Fruit fly (Drosophila melanogaster) whole organism, embryonic: Measurements from ENCODE around the gene Sil1.

Experiments used
- B-H1 ChIP-seq: fragments of 200-800 bp; sonication (Bioruptor generic); IDR thresholded peaks from 3 replicates; pipeline ENCODE4 v1.3.6; 2022; ENCODE audit warnings: missing biosample characterization, missing genetic modification characterization
- CG10147 ChIP-seq: fragments of 200-800 bp; sonication (Bioruptor generic); optimal IDR thresholded peaks from 2 replicates; lab custom pipeline; 2019; ENCODE audit warnings: missing biosample characterization, mild to moderate bottlenecking, missing genetic modification characterization, moderate library complexity
- CG11695 ChIP-seq: fragments of 200-800 bp; sonication (Bioruptor generic); IDR thresholded peaks from 3 replicates; pipeline ENCODE4 v1.3.6; 2022; ENCODE audit warnings: missing biosample characterization, missing genetic modification characterization
- CG12155 ChIP-seq: fragments of 200-800 bp; sonication (Bioruptor generic); optimal IDR thresholded peaks from 3 replicates; lab custom pipeline; 2016; ENCODE audit warnings: missing biosample characterization, missing genetic modification characterization
- CG13894 ChIP-seq: fragments of 200-800 bp; sonication (Bioruptor generic); optimal IDR thresholded peaks from 3 replicates; lab custom pipeline; 2018; ENCODE audit warnings: missing biosample characterization, mild to moderate bottlenecking, missing genetic modification characterization, moderate library complexity
- CG14667 ChIP-seq: fragments of 200-800 bp; sonication (Bioruptor generic); IDR thresholded peaks from 2 replicates; pipeline ENCODE4 v1.3.6; 2022; ENCODE audit warnings: missing biosample characterization, missing genetic modification characterization
- CG14965 ChIP-seq: fragments of 200-800 bp; sonication (Bioruptor generic); optimal IDR thresholded peaks from 2 replicates; lab custom pipeline; 2016; ENCODE audit warnings: missing biosample characterization, missing genetic modification characterization, borderline replicate concordance
- CG15011 ChIP-seq: fragments of 200-800 bp; sonication (Bioruptor generic); optimal IDR thresholded peaks from 3 replicates; lab custom pipeline; 2018; ENCODE audit warnings: missing biosample characterization, mild to moderate bottlenecking, missing genetic modification characterization
- CG17912 ChIP-seq: fragments of 200-800 bp; sonication (Bioruptor generic); optimal IDR thresholded peaks from 2 replicates; lab custom pipeline; 2018; ENCODE audit warnings: missing biosample characterization, mild to moderate bottlenecking, missing genetic modification characterization
- CG31365 ChIP-seq: fragments of 200-800 bp; sonication (Bioruptor generic); optimal IDR thresholded peaks from 2 replicates; lab custom pipeline; 2018; ENCODE audit warnings: missing biosample characterization, mild to moderate bottlenecking, missing genetic modification characterization
- CG4707 ChIP-seq: fragments of 200-800 bp; sonication (Bioruptor generic); optimal IDR thresholded peaks from 2 replicates; lab custom pipeline; 2018; ENCODE audit warnings: missing biosample characterization, mild to moderate bottlenecking, missing genetic modification characterization, moderate library complexity
- CG4820 ChIP-seq: fragments of 200-800 bp; sonication (Bioruptor generic); optimal IDR thresholded peaks from 3 replicates; lab custom pipeline; 2016; ENCODE audit warnings: missing biosample characterization, missing genetic modification characterization
- CG5180 ChIP-seq: fragments of 200-800 bp; sonication (Bioruptor generic); optimal IDR thresholded peaks from 3 replicates; lab custom pipeline; 2017; ENCODE audit warnings: missing biosample characterization, missing genetic modification characterization, mild to moderate bottlenecking, moderate library complexity, missing genetic modification reagents
- CG6765 ChIP-seq: fragments of 200-800 bp; sonication (Bioruptor generic); optimal IDR thresholded peaks from 3 replicates; lab custom pipeline; 2017; ENCODE audit warnings: missing biosample characterization, mild to moderate bottlenecking, missing genetic modification characterization
- CG6791 ChIP-seq: fragments of 200-800 bp; sonication (Bioruptor generic); IDR thresholded peaks from 3 replicates; pipeline ENCODE4 v1.3.6; 2022; ENCODE audit warnings: missing biosample characterization, missing genetic modification characterization; ENCODE audit not compliant: partially characterized antibody
- CG7786 ChIP-seq: fragments of 200-800 bp; sonication (Bioruptor generic); optimal IDR thresholded peaks from 2 replicates; lab custom pipeline; 2016; ENCODE audit warnings: missing biosample characterization, missing genetic modification characterization
- CG8290 ChIP-seq, 3 experiments: fragments of 200-800 bp; sonication (Bioruptor generic); optimal IDR thresholded peaks; 2 replicates each; lab custom pipeline; 2016 to 2019; ENCODE audit warnings: missing biosample characterization in 3 of 3, missing genetic modification characterization in 3 of 3, mild to moderate bottlenecking in 2 of 3, moderate library complexity in 1 of 3
- CG8359 ChIP-seq: fragments of 200-800 bp; sonication (Bioruptor generic); optimal IDR thresholded peaks from 2 replicates; lab custom pipeline; 2017; ENCODE audit warnings: missing biosample characterization, mild to moderate bottlenecking, missing genetic modification characterization, borderline replicate concordance
- D19B ChIP-seq: fragments of 200-800 bp; sonication (Bioruptor generic); optimal IDR thresholded peaks from 2 replicates; lab custom pipeline; 2017; ENCODE audit warnings: missing biosample characterization, mild to moderate bottlenecking, missing genetic modification characterization
- Dip2 ChIP-seq: fragments of 200-800 bp; sonication (Bioruptor generic); IDR thresholded peaks from 2 replicates; pipeline ENCODE4 v1.3.6; 2022; ENCODE audit warnings: missing biosample characterization, missing genetic modification characterization
- Dll ChIP-seq: fragments of 200-800 bp; sonication (Bioruptor generic); IDR thresholded peaks from 4 replicates; pipeline ENCODE4 v1.3.6; 2022; ENCODE audit warnings: missing biosample characterization, missing genetic modification characterization; ENCODE audit not compliant: partially characterized antibody
- Drgx ChIP-seq: fragments of 200-800 bp; sonication (Bioruptor generic); IDR thresholded peaks from 2 replicates; pipeline ENCODE4 v1.3.6; 2022; ENCODE audit warnings: missing biosample characterization, missing genetic modification characterization
- Fer2 ChIP-seq: fragments of 200-800 bp; sonication (Bioruptor generic); optimal IDR thresholded peaks from 2 replicates; lab custom pipeline; 2018; ENCODE audit warnings: missing biosample characterization, mild to moderate bottlenecking, missing genetic modification characterization, moderate library complexity
- Kr ChIP-seq: fragments of 200-800 bp; sonication (Bioruptor generic); optimal IDR thresholded peaks from 2 replicates; lab custom pipeline; 2017; ENCODE audit warnings: missing biosample characterization, mild to moderate bottlenecking, missing genetic modification characterization
- Mad ChIP-seq: fragments of 200-800 bp; sonication (Bioruptor generic); optimal IDR thresholded peaks from 2 replicates; lab custom pipeline; 2016; ENCODE audit warnings: missing biosample characterization, missing genetic modification characterization
- Med ChIP-seq: fragments of 200-800 bp; sonication (Bioruptor generic); peaks from one replicate; lab custom pipeline; 2016; ENCODE audit warnings: missing biosample characterization, missing genetic modification characterization, mild to moderate bottlenecking, inconsistent platforms, moderate library complexity
- Meics ChIP-seq: fragments of 200-800 bp; sonication (Bioruptor generic); optimal IDR thresholded peaks from 2 replicates; lab custom pipeline; 2017; ENCODE audit warnings: missing biosample characterization, mild to moderate bottlenecking, missing genetic modification characterization
- NfI ChIP-seq: fragments of 200-800 bp; sonication (Bioruptor generic); optimal IDR thresholded peaks from 3 replicates; lab custom pipeline; 2018; ENCODE audit warnings: missing biosample characterization, mild to moderate bottlenecking, missing genetic modification characterization, moderate library complexity
- Pdp1 ChIP-seq, 2 experiments: fragments of 200-800 bp; sonication (Bioruptor generic); optimal IDR thresholded peaks; 3 replicates each; lab custom pipeline; 2016; ENCODE audit warnings: missing biosample characterization in 2 of 2, missing genetic modification characterization in 2 of 2, mild to moderate bottlenecking in 1 of 2, moderate library complexity in 1 of 2
- Tbp ChIP-seq: fragments of >200 bp; optimal IDR thresholded peaks from 2 replicates; lab custom pipeline; 2018; ENCODE audit warnings: missing biosample characterization, missing genetic modification characterization
- ara ChIP-seq: fragments of 200-800 bp; sonication (Bioruptor generic); IDR thresholded peaks from 2 replicates; pipeline ENCODE4 v1.3.6; 2022; ENCODE audit warnings: missing biosample characterization, missing genetic modification characterization
- ash1 ChIP-seq: fragments of 200-800 bp; sonication (Bioruptor generic); optimal IDR thresholded peaks from 2 replicates; lab custom pipeline; 2018; ENCODE audit warnings: missing biosample characterization, mild to moderate bottlenecking, missing genetic modification characterization
- cad ChIP-seq: fragments of >200 bp; optimal IDR thresholded peaks from 2 replicates; lab custom pipeline; 2017; ENCODE audit warnings: missing biosample characterization, missing genetic modification characterization
- chm ChIP-seq: fragments of 200-800 bp; sonication (Bioruptor generic); IDR thresholded peaks from 2 replicates; pipeline ENCODE4 v1.3.6; 2022; ENCODE audit warnings: missing biosample characterization, missing genetic modification characterization
- chn ChIP-seq: fragments of 200-800 bp; sonication (Bioruptor generic); optimal IDR thresholded peaks from 2 replicates; lab custom pipeline; 2016; ENCODE audit warnings: missing biosample characterization, missing genetic modification characterization
- cwo ChIP-seq: fragments of 200-800 bp; sonication (Bioruptor generic); optimal IDR thresholded peaks from 3 replicates; lab custom pipeline; 2017; ENCODE audit warnings: missing biosample characterization, missing genetic modification characterization, mild to moderate bottlenecking, moderate library complexity, missing genetic modification reagents
- da ChIP-seq: fragments of 200-800 bp; sonication (Bioruptor generic); optimal IDR thresholded peaks from 2 replicates; lab custom pipeline; 2016; ENCODE audit warnings: missing biosample characterization, missing genetic modification characterization
- danr ChIP-seq: fragments of 200-800 bp; sonication (Bioruptor generic); IDR thresholded peaks from 2 replicates; pipeline ENCODE4 v1.3.6; 2022; ENCODE audit warnings: missing biosample characterization, missing genetic modification characterization
- en ChIP-seq: fragments of 200-800 bp; sonication (Bioruptor generic); optimal IDR thresholded peaks from 2 replicates; lab custom pipeline; 2016; ENCODE audit warnings: missing biosample characterization, missing genetic modification characterization
- fd64A ChIP-seq: fragments of 200-800 bp; sonication (Bioruptor generic); optimal IDR thresholded peaks from 3 replicates; lab custom pipeline; 2018; ENCODE audit warnings: missing biosample characterization, mild to moderate bottlenecking, missing genetic modification characterization
- jigr1 ChIP-seq: fragments of 200-800 bp; sonication (Bioruptor generic); IDR thresholded peaks from 3 replicates; pipeline ENCODE4 v1.3.6; 2022; ENCODE audit warnings: missing biosample characterization, missing genetic modification characterization
- knrl ChIP-seq: fragments of 200-800 bp; sonication (Bioruptor generic); IDR thresholded peaks from 3 replicates; pipeline ENCODE4 v1.3.6; 2022; ENCODE audit warnings: missing biosample characterization, missing genetic modification characterization; ENCODE audit not compliant: partially characterized antibody
- lab ChIP-seq: fragments of 200-800 bp; sonication (Bioruptor generic); optimal IDR thresholded peaks from 3 replicates; lab custom pipeline; 2017; ENCODE audit warnings: missing biosample characterization, missing genetic modification characterization, mild to moderate bottlenecking, moderate library complexity, missing genetic modification reagents
- odd ChIP-seq: fragments of 200-800 bp; sonication (Bioruptor generic); optimal IDR thresholded peaks from 2 replicates; lab custom pipeline; 2017; ENCODE audit warnings: missing biosample characterization, mild to moderate bottlenecking, missing genetic modification characterization
- org-1 ChIP-seq: fragments of 200-800 bp; sonication (Bioruptor generic); optimal IDR thresholded peaks from 2 replicates; lab custom pipeline; 2017; ENCODE audit warnings: missing biosample characterization, missing genetic modification characterization
- otp ChIP-seq: fragments of 200-800 bp; sonication (Bioruptor generic); IDR thresholded peaks from 3 replicates; pipeline ENCODE4, ENCODE4 v1.3.6; 2022; ENCODE audit warnings: missing biosample characterization, missing genetic modification characterization
- pzg ChIP-seq: fragments of 200-800 bp; sonication (Bioruptor generic); optimal IDR thresholded peaks from 3 replicates; lab custom pipeline; 2018; ENCODE audit warnings: missing biosample characterization, mild to moderate bottlenecking, missing genetic modification characterization, moderate library complexity
- schlank ChIP-seq: fragments of 200-800 bp; sonication (Bioruptor generic); optimal IDR thresholded peaks from 2 replicates; lab custom pipeline; 2018; ENCODE audit warnings: missing biosample characterization, mild to moderate bottlenecking, missing genetic modification characterization
- sisA ChIP-seq: fragments of 200-800 bp; sonication (Bioruptor generic); IDR thresholded peaks from 2 replicates; pipeline ENCODE4 v1.3.6; 2022; ENCODE audit warnings: missing biosample characterization, missing genetic modification characterization
- toy ChIP-seq: fragments of 200-800 bp; sonication (Bioruptor generic); IDR thresholded peaks from 2 replicates; pipeline ENCODE4 v1.3.6; 2022; ENCODE audit warnings: missing biosample characterization, missing genetic modification characterization

Gene Sil1

DNA sequence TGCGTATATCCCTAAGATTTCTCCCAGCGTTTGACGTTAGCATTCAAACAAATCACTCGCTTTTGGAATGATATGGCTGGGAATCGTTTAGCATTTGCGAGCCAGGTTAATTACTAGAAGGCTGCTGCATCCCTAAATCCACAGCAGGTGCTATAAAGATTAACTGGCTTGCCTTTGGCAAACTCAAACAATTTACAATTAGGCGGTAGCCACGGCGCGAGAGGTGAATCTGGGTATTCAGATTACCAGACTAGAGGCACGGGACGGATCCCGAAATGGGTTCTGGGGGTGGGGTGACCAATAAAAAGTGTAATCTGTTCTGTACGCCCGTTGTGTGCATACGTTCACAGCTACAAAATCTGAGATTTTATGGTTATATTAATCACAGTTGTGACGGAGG lies 45.8 kb upstream of the Sil1 start, which contains the start of gene CG11892 (continued):
- TF ChIP-seq org-1: peak; percentile 21
- TF ChIP-seq danr (GFP tag; lab: Robert Waterston, UW): no peak
- peak; percentile 39 for TF ChIP-seq CG4707 (GFP tag; lab: Kevin White, UChicago)
- TF ChIP-seq knrl (GFP tag; lab: Robert Waterston, UW): no peak
- peak; percentile 33 for TF ChIP-seq CG5180 (GFP tag; lab: Kevin White, UChicago)
- no peak for TF ChIP-seq Med (GFP tag; lab: Kevin White, UChicago)
- TF ChIP-seq otp (GFP tag; lab: Robert Waterston, UW): peak; percentile 45; the same call in 1 of the 3 replicates
- peak; percentile 83 for TF ChIP-seq lab (GFP tag; lab: Kevin White, UChicago)
- TF ChIP-seq CG4820 (GFP tag; lab: Kevin White, UChicago): no peak
- TF ChIP-seq CG6791 (GFP tag; lab: Robert Waterston, UW): no peak
- TF ChIP-seq CG10147: peak; percentile 27
- TF ChIP-seq ara (GFP tag; lab: Robert Waterston, UW): 0 out of 2 replicates have a peak, but pooled peaks have one; percentile 43
- peak; percentile 6 for TF ChIP-seq CG8359 (GFP tag; lab: Kevin White, UChicago)
- TF ChIP-seq CG11695 (GFP tag; lab: Robert Waterston, UW): 0 out of 3 replicates have a peak, but pooled peaks have one; percentile 20
- no peak for TF ChIP-seq Kr
- TF ChIP-seq CG14965: no peak
- no peak for TF ChIP-seq chm (GFP tag; lab: Robert Waterston, UW)
- TF ChIP-seq Mad (GFP tag; lab: Kevin White, UChicago): no peak
- TF ChIP-seq Drgx: no peak
- no peak for TF ChIP-seq D19B
- no peak for TF ChIP-seq Dip2
- peak; percentile 79 for TF ChIP-seq schlank (tag; lab: Kevin White, UChicago)
- no peak for TF ChIP-seq pzg (GFP tag; lab: Kevin White, UChicago)
- no peak for TF ChIP-seq Fer2 (tag; lab: Kevin White, UChicago)
- TF ChIP-seq da (GFP tag; lab: Kevin White, UChicago): no peak
- TF ChIP-seq CG15011 (GFP tag; lab: Kevin White, UChicago): peak; percentile 31
- no peak for TF ChIP-seq CG7786
- TF ChIP-seq CG13894 (tag; lab: Kevin White, UChicago): peak; percentile 68
- TF ChIP-seq toy: no peak
- TF ChIP-seq fd64A: peak; percentile 19
- peak; percentile 30 for TF ChIP-seq CG6765 (GFP tag; lab: Kevin White, UChicago)
- TF ChIP-seq CG31365 (tag; lab: Kevin White, UChicago): no peak
- TF ChIP-seq Pdp1 (GFP tag; optimal IDR thresholded peaks at IDR 0.05; lab: Kevin White, UChicago): no peak
- no peak for TF ChIP-seq jigr1 (GFP tag; lab: Robert Waterston, UW)
- TF ChIP-seq cwo (GFP tag; lab: Kevin White, UChicago): peak; percentile 54
- peak; percentile 66 for TF ChIP-seq odd (GFP tag; lab: Kevin White, UChicago)
- no peak for TF ChIP-seq cad (GFP tag; lab: Kevin White, UChicago)
- no peak for TF ChIP-seq CG8290 (GFP tag; optimal IDR thresholded peaks at IDR 0.05; lab: Kevin White, UChicago)
- peak in 1 of 2 experiments; percentile 93 for TF ChIP-seq CG8290 (tag; optimal IDR thresholded peaks at IDR 0.05; lab: Kevin White, UChicago)
- TF ChIP-seq ash1 (GFP tag; lab: Kevin White, UChicago): peak; percentile 45
- TF ChIP-seq B-H1 (GFP tag; lab: Robert Waterston, UW): no peak
- TF ChIP-seq Meics (GFP tag; lab: Kevin White, UChicago): peak; percentile 55
- peak; percentile 73 for TF ChIP-seq CG17912 (GFP tag; lab: Kevin White, UChicago)
- no peak for TF ChIP-seq CG12155
- no peak for TF ChIP-seq sisA (GFP tag; lab: Robert Waterston, UW)
- TF ChIP-seq en (GFP tag; lab: Kevin White, UChicago): no peak
- TF ChIP-seq Dll: no peak
- TF ChIP-seq CG14667: no peak
- no peak for TF ChIP-seq Tbp (GFP tag; lab: Kevin White, UChicago)
- TF ChIP-seq NfI (GFP tag; lab: Kevin White, UChicago): peak; percentile 41
- TF ChIP-seq chn (GFP tag; lab: Kevin White, UChicago): no peak
